Worm (Caenorhabditis elegans): ENCODE data around the gene C01G10.7.
"Not testable (repeated sequence)": the region's sequence is repeated elsewhere in the genome, so short reads cannot be mapped to it uniquely, and the experiment has no call there.

The C01G10.7 gene

ce11 chrV:15085335-15085800 lies at the start of gene C01G10.7, which contains the start of gene ahsa-1 (continued):
- TF ChIP-seq rnt-1 (tag; optimal IDR thresholded peaks at IDR 0.05), result peak; percentile 99
- TF ChIP-seq unc-30 (tag; optimal IDR thresholded peaks at IDR 0.05), result no peak
- peak; percentile 60 for TF ChIP-seq hpl-2 (GFP tag; optimal IDR thresholded peaks at IDR 0.05)
- peak; percentile 92 for TF ChIP-seq irx-1 (tag; optimal IDR thresholded peaks at IDR 0.05)
- TF ChIP-seq zip-4 (GFP tag; optimal IDR thresholded peaks at IDR 0.05), result peak; percentile 33
- TF ChIP-seq nhr-20 (tag; optimal IDR thresholded peaks at IDR 0.05), result peak; percentile 92
- TF ChIP-seq C16A3.4 (tag; optimal IDR thresholded peaks at IDR 0.05), result peak; percentile 93
- peak; percentile 95 for TF ChIP-seq lin-14 (GFP tag; optimal IDR thresholded peaks at IDR 0.05)
- TF ChIP-seq alr-1 (tag; optimal IDR thresholded peaks at IDR 0.05; ENCODE audit: borderline replicate concordance), result no peak
- no peak for TF ChIP-seq efl-3 (GFP tag; optimal IDR thresholded peaks at IDR 0.05)
- peak; percentile 92 for TF ChIP-seq ceh-90 (tag; optimal IDR thresholded peaks at IDR 0.05)
- no peak for TF ChIP-seq pag-3 (tag; optimal IDR thresholded peaks at IDR 0.05; ENCODE audit: borderline replicate concordance, insufficient read depth)
- TF ChIP-seq fkh-10 (GFP tag; optimal IDR thresholded peaks at IDR 0.05), result peak; percentile 56
- peak; percentile 93 for TF ChIP-seq vab-15 (tag; optimal IDR thresholded peaks at IDR 0.05)
- TF ChIP-seq fkh-8 (tag; optimal IDR thresholded peaks at IDR 0.05), result peak; percentile 92
- no peak for TF ChIP-seq nhr-12 (tag; optimal IDR thresholded peaks at IDR 0.05)
- peak; percentile 69 for TF ChIP-seq elt-2 (tag; optimal IDR thresholded peaks at IDR 0.05)
- TF ChIP-seq isw-1 (GFP tag; IDR thresholded peaks at IDR 0.05), result peak; percentile 87
- TF ChIP-seq sox-4 (tag; optimal IDR thresholded peaks at IDR 0.05), result peak; percentile 91
- peak; percentile 94 for TF ChIP-seq dsc-1 (tag; optimal IDR thresholded peaks at IDR 0.05)
- TF ChIP-seq nhr-84 (tag; optimal IDR thresholded peaks at IDR 0.05), result no peak
- TF ChIP-seq lin-39 (tag; optimal IDR thresholded peaks at IDR 0.05), result peak; percentile 75
- peak; percentile 88 for TF ChIP-seq lin-13 (GFP tag; optimal IDR thresholded peaks at IDR 0.05)
- no peak for TF ChIP-seq hlh-17 (GFP tag; optimal IDR thresholded peaks at IDR 0.05; ENCODE audit: borderline replicate concordance)
- no peak for TF ChIP-seq pqm-1 (tag; optimal IDR thresholded peaks at IDR 0.05)
- TF ChIP-seq C34B4.2 (tag; optimal IDR thresholded peaks at IDR 0.05), result no peak
- peak; percentile 94 for TF ChIP-seq nhr-47 (tag; optimal IDR thresholded peaks at IDR 0.05)
- TF ChIP-seq aly-2 (tag; optimal IDR thresholded peaks at IDR 0.05), result peak; percentile 38
- peak; percentile 94 for TF ChIP-seq fkh-4 (tag; optimal IDR thresholded peaks at IDR 0.05; ENCODE audit: borderline replicate concordance)
- TF ChIP-seq skn-1 (tag; optimal IDR thresholded peaks at IDR 0.05), result peak; percentile 74
- TF ChIP-seq nhr-85 (tag), result peak; percentile 97

ce11 chrV:15036769-15037168 lies 48.8 kb upstream of the C01G10.7 start, which contains the start of gene melo-3:
melo-3 (minus strand) TSS chrV:15036869.
- TF ChIP-seq mab-9 (GFP tag; IDR thresholded peaks at IDR 0.05); zag-1 (tag; optimal IDR thresholded peaks at IDR 0.05); unc-62 (GFP tag; optimal IDR thresholded peaks at IDR 0.05): not testable (repeated sequence)

DNA sequence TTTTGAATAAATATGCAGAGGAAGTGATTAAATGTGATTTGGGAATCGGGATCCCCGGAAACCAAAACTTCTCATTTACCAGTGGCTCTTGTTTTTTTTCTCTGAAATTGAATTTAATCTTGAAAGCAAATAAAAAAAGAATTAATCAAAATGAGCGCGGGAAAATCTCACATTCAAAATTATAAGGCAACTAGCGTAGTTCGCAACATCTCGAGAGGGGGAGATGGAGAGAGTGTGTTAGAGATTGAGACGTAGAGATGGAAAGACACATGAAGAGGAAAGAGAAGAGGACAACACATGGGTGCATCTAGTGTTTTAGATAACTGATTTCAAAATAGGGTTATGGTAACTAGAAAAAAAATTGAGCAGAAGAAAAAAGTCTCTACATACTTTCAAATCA lies 37.4 kb upstream of the C01G10.7 start, which contains the start of gene sdc-3:
Gene sdc-3 (minus strand): TSS at position 101 of the 400 bp plus-strand sequence.
- TF ChIP-seq efl-1 (optimal IDR thresholded peaks at IDR 0.05) (peak; percentile 1 to 39), efl-1 (GFP tag; optimal IDR thresholded peaks at IDR 0.05 in 1 of 2) (peak in 1 of 2 experiments; percentile 29), lin-35 (GFP tag; optimal IDR thresholded peaks at IDR 0.05) (no peak), dpl-1 (GFP tag; optimal IDR thresholded peaks at IDR 0.05) (peak in 2 of 3 experiments; percentile 14 to 46), egl-27 (tag; optimal IDR thresholded peaks at IDR 0.05) (no peak), nhr-85 (tag) (peak; percentile 47)

Measured in whole organism, L1 larva.